Worm (Caenorhabditis elegans) whole organism, L3 larva: ENCODE data around the gene mrpl-50.

Experiments
- ZK546.5 ChIP-seq: sonication (generic microtip); optimal IDR thresholded peaks from 2 replicates; lab custom pipeline; 2017; ENCODE audit warnings: missing biosample characterization, missing genetic modification characterization
- aly-2 ChIP-seq: fragments of 150-350 bp; optimal IDR thresholded peaks from 2 replicates; lab custom pipeline; 2014; ENCODE audit warnings: missing biosample characterization, missing genetic modification characterization
- elt-2 ChIP-seq: sonication (generic microtip); optimal IDR thresholded peaks from 2 replicates; lab custom pipeline; 2016; ENCODE audit warnings: missing genetic modification reagents, mild to moderate bottlenecking, missing genetic modification characterization, missing compliant biosample characterization
- fos-1 ChIP-seq: fragments of 150-350 bp; optimal IDR thresholded peaks from 2 replicates; lab custom pipeline; 2014; ENCODE audit warnings: missing biosample characterization, missing genetic modification characterization
- lin-39 ChIP-seq: fragments of 150-350 bp; optimal IDR thresholded peaks from 2 replicates; lab custom pipeline; 2018; ENCODE audit warnings: missing biosample characterization, missing genetic modification reagents, missing genetic modification characterization
- mdl-1 ChIP-seq: fragments of 150-350 bp; optimal IDR thresholded peaks from 2 replicates; lab custom pipeline; 2014; ENCODE audit warnings: missing biosample characterization, missing genetic modification characterization
- nhr-23 ChIP-seq: fragments of 150-350 bp; optimal IDR thresholded peaks from 2 replicates; lab custom pipeline; 2014; ENCODE audit warnings: missing biosample characterization, missing genetic modification reagents, missing genetic modification characterization
- nhr-28 ChIP-seq: fragments of 150-350 bp; optimal IDR thresholded peaks from 2 replicates; lab custom pipeline; 2014; ENCODE audit warnings: missing biosample characterization, missing genetic modification characterization
- nhr-76 ChIP-seq: fragments of 150-350 bp; sonication (generic microtip); optimal IDR thresholded peaks from 5 replicates; lab custom pipeline; 2014; ENCODE audit warnings: missing biosample characterization, missing genetic modification characterization
- nhr-77 ChIP-seq: fragments of 150-350 bp; optimal IDR thresholded peaks from 2 replicates; lab custom pipeline; 2014; ENCODE audit warnings: missing biosample characterization, missing genetic modification characterization
- snpc-4 ChIP-seq: fragments of 150-350 bp; optimal IDR thresholded peaks from 2 replicates; lab custom pipeline; 2014; ENCODE audit warnings: missing biosample characterization, missing genetic modification characterization
- unc-39 ChIP-seq: sonication (generic microtip); optimal IDR thresholded peaks from 4 replicates; lab custom pipeline; 2017; ENCODE audit warnings: missing biosample characterization, missing genetic modification characterization
- unc-62 ChIP-seq: fragments of 150-350 bp; sonication (generic microtip); optimal IDR thresholded peaks from 4 replicates; lab custom pipeline; 2014; ENCODE audit warnings: missing biosample characterization, missing genetic modification reagents, missing genetic modification characterization

- TF ChIP-seq nhr-76 = no peak
- no peak for TF ChIP-seq nhr-28 (tag; lab: Kevin White, UChicago)
- TF ChIP-seq lin-39 = no peak
- TF ChIP-seq elt-2 (tag; lab: Kevin White, UChicago) = no peak
- TF ChIP-seq nhr-23 (tag; lab: Kevin White, UChicago) = no peak
- no peak for TF ChIP-seq snpc-4 (tag; lab: Kevin White, UChicago)
- no peak for TF ChIP-seq unc-39
- TF ChIP-seq aly-2 = no peak
- no peak for TF ChIP-seq fos-1 (tag; lab: Kevin White, UChicago)
- no peak for TF ChIP-seq unc-62 (GFP tag; lab: Kevin White, UChicago)
- no peak for TF ChIP-seq mdl-1 (tag; lab: Kevin White, UChicago)
- TF ChIP-seq nhr-77 (tag; lab: Kevin White, UChicago) = no peak
- no peak for TF ChIP-seq ZK546.5 (tag; lab: Kevin White, UChicago)
Measured at ce11 chrII:8940362-8940940, 10.8 kb downstream of the mrpl-50 start, which contains the start of the genes set-17 and T21B10.4.
